Fruit fly (Drosophila melanogaster): ENCODE measurements around the gene CG31909.

CG31909 gene

dm6 chr2L:7281430-7281829, 24.1 kb downstream of the CG31909 start:
- TF ChIP-seq CG5204 (GFP tag; optimal IDR thresholded peaks at IDR 0.05), result peak; percentile 4
- TF ChIP-seq Hr96 (GFP tag; optimal IDR thresholded peaks at IDR 0.05), result peak; percentile 10
- peak; percentile 43 for TF ChIP-seq bab1 (GFP tag; optimal IDR thresholded peaks at IDR 0.05)
- TF ChIP-seq CG1620 (GFP tag; optimal IDR thresholded peaks at IDR 0.05), result peak; percentile 25
- TF ChIP-seq ovo (GFP tag; optimal IDR thresholded peaks at IDR 0.05), result no peak
- peak; percentile 37 for TF ChIP-seq toe (GFP tag; optimal IDR thresholded peaks at IDR 0.05)

DNA sequence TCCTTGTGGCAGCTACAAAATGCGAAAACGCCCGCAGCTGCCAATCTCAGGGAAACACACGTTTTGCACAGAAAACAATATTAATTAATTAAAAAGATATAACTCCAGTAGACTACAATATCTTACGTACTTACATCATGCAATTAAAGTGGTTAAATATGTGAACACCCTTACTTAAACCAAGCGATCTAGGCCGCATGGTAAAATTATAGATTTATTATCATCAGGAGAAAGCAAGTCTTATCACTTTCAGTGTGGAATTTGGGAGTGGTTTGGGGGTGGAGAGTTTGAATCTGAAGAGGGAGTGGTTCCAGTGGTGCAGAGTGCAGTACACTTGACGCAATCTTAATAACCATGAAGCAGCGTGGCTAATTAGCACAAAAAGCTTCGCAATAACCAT, 24.8 kb downstream of the CG31909 start:
- TF ChIP-seq CG5204 (GFP tag; optimal IDR thresholded peaks at IDR 0.05), result no peak

- TF ChIP-seq cic (GFP tag; optimal IDR thresholded peaks at IDR 0.05) (no peak), CG14711 (tag; optimal IDR thresholded peaks at IDR 0.05) (no peak), ovo (GFP tag; optimal IDR thresholded peaks at IDR 0.05) (no peak), CG7045 (GFP tag; optimal IDR thresholded peaks at IDR 0.05) (no peak), CG11617 (GFP tag; optimal IDR thresholded peaks at IDR 0.05) (no peak), cnc (optimal IDR thresholded peaks at IDR 0.05) (no peak), tj (GFP tag; optimal IDR thresholded peaks at IDR 0.05) (no peak), CG5204 (GFP tag; optimal IDR thresholded peaks at IDR 0.05) (no peak), CG12768 (GFP tag; optimal IDR thresholded peaks at IDR 0.05) (no peak), CG7101 (tag; optimal IDR thresholded peaks at IDR 0.05) (no peak), pad (GFP tag; optimal IDR thresholded peaks at IDR 0.05) (no peak), kay (GFP tag; ENCODE audit: borderline replicate concordance) (no peak), Hr96 (GFP tag; optimal IDR thresholded peaks at IDR 0.05) (no peak), Mnt (GFP tag; optimal IDR thresholded peaks at IDR 0.05) (no peak), toe (GFP tag; optimal IDR thresholded peaks at IDR 0.05) (no peak), CG1620 (GFP tag; optimal IDR thresholded peaks at IDR 0.05) (no peak)
These were observed 26.8 kb downstream of the CG31909 start for dm6 chr2L:7284121-7284520.

- TF ChIP-seq bab1 (GFP tag; optimal IDR thresholded peaks at IDR 0.05) (no peak), cnc (optimal IDR thresholded peaks at IDR 0.05) (no peak), cic (GFP tag; optimal IDR thresholded peaks at IDR 0.05) (no peak), CG12768 (GFP tag; optimal IDR thresholded peaks at IDR 0.05) (no peak), CG1620 (GFP tag; optimal IDR thresholded peaks at IDR 0.05) (no peak), pad (GFP tag; optimal IDR thresholded peaks at IDR 0.05) (no peak), CG11617 (GFP tag; optimal IDR thresholded peaks at IDR 0.05) (no peak), ovo (GFP tag; optimal IDR thresholded peaks at IDR 0.05) (no peak), CG7045 (GFP tag; optimal IDR thresholded peaks at IDR 0.05) (no peak), toe (GFP tag; optimal IDR thresholded peaks at IDR 0.05) (no peak), Hr96 (GFP tag; optimal IDR thresholded peaks at IDR 0.05) (no peak), CG33017 (tag; optimal IDR thresholded peaks at IDR 0.05) (no peak), kay (GFP tag; ENCODE audit: borderline replicate concordance) (no peak), CG5204 (GFP tag; optimal IDR thresholded peaks at IDR 0.05) (no peak), tj (GFP tag; optimal IDR thresholded peaks at IDR 0.05) (no peak), CG14711 (tag; optimal IDR thresholded peaks at IDR 0.05) (no peak), Clk (GFP tag; optimal IDR thresholded peaks at IDR 0.05) (no peak)
These were observed 27.5 kb downstream of the CG31909 start for dm6 chr2L:7284791-7285190.

DNA sequence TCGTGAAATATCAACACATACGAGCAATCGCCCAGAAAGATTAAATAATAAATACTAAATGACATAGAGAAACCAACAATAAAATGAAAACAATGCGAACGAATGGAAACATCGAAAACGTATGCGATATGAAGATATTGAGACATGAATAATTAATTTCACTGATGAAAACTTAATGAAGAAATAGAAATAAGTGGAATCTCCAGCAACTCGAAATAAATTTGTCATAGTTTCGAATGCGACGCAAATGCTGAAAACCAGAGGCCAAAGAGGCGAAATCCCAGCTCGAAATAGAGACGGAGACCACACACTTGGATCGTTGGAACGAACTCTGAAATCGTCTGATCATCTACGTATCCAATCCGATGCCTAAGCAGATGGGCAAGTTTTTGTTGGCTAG, 28.6 kb downstream of the CG31909 start:
- no peak for TF ChIP-seq CG14711 (tag; optimal IDR thresholded peaks at IDR 0.05)
- no peak for TF ChIP-seq CG12768 (GFP tag; optimal IDR thresholded peaks at IDR 0.05)
- TF ChIP-seq Mnt (GFP tag; optimal IDR thresholded peaks at IDR 0.05), result no peak
- no peak for TF ChIP-seq Hr96 (GFP tag; optimal IDR thresholded peaks at IDR 0.05)
- no peak for TF ChIP-seq toe (GFP tag; optimal IDR thresholded peaks at IDR 0.05)
- TF ChIP-seq tj (GFP tag; optimal IDR thresholded peaks at IDR 0.05), result no peak
- TF ChIP-seq CG1620 (GFP tag; optimal IDR thresholded peaks at IDR 0.05), result no peak
- TF ChIP-seq kay (GFP tag; ENCODE audit: borderline replicate concordance), result no peak
- TF ChIP-seq pad (GFP tag; optimal IDR thresholded peaks at IDR 0.05), result no peak
- no peak for TF ChIP-seq bab1 (GFP tag; optimal IDR thresholded peaks at IDR 0.05)
- TF ChIP-seq Crg-1 (GFP tag; optimal IDR thresholded peaks at IDR 0.05), result no peak
- no peak for TF ChIP-seq cic (GFP tag; optimal IDR thresholded peaks at IDR 0.05)
- no peak for TF ChIP-seq CG7101 (tag; optimal IDR thresholded peaks at IDR 0.05)
- TF ChIP-seq ovo (GFP tag; optimal IDR thresholded peaks at IDR 0.05), result no peak
- no peak for TF ChIP-seq Clk (GFP tag; optimal IDR thresholded peaks at IDR 0.05)
- no peak for TF ChIP-seq CG5204 (GFP tag; optimal IDR thresholded peaks at IDR 0.05)
- TF ChIP-seq CG11617 (GFP tag; optimal IDR thresholded peaks at IDR 0.05), result no peak
- no peak for TF ChIP-seq CG33017 (tag; optimal IDR thresholded peaks at IDR 0.05)
- TF ChIP-seq cnc (optimal IDR thresholded peaks at IDR 0.05), result no peak

DNA sequence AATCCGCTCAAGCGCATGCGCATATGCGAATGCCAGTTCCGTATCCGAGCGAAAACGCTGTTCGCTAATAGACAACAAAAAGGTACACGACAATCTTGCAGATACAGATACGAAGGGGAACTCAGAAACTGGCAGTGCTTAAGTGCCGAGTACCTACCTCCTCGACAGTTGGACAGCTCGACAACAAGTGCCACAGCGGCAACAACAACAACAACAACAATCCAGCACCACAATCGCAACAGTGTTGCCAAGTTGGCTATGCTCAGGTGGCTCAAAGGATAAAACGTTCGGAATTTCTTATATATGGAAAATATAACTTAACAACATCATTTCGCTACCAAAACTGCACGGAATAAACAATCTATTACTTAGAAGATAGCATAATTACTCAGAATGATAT, 32.6 kb downstream of the CG31909 start:
- TF ChIP-seq Crg-1 (GFP tag; optimal IDR thresholded peaks at IDR 0.05), result no peak
- no peak for TF ChIP-seq Mnt (GFP tag; optimal IDR thresholded peaks at IDR 0.05)
- no peak for TF ChIP-seq CG33017 (tag; optimal IDR thresholded peaks at IDR 0.05)
- no peak for TF ChIP-seq cnc (optimal IDR thresholded peaks at IDR 0.05)
- TF ChIP-seq CG14711 (tag; optimal IDR thresholded peaks at IDR 0.05), result no peak
- no peak for TF ChIP-seq CG12768 (GFP tag; optimal IDR thresholded peaks at IDR 0.05)
- TF ChIP-seq bab1 (GFP tag; optimal IDR thresholded peaks at IDR 0.05), result no peak
- no peak for TF ChIP-seq CG11617 (GFP tag; optimal IDR thresholded peaks at IDR 0.05)
- TF ChIP-seq CG1620 (GFP tag; optimal IDR thresholded peaks at IDR 0.05), result no peak
- no peak for TF ChIP-seq kay (GFP tag; ENCODE audit: borderline replicate concordance)
- no peak for TF ChIP-seq tj (GFP tag; optimal IDR thresholded peaks at IDR 0.05)
- TF ChIP-seq CG5204 (GFP tag; optimal IDR thresholded peaks at IDR 0.05), result no peak
- TF ChIP-seq cic (GFP tag; optimal IDR thresholded peaks at IDR 0.05), result no peak
- no peak for TF ChIP-seq ovo (GFP tag; optimal IDR thresholded peaks at IDR 0.05)
- TF ChIP-seq CG7045 (GFP tag; optimal IDR thresholded peaks at IDR 0.05), result no peak
- TF ChIP-seq pad (GFP tag; optimal IDR thresholded peaks at IDR 0.05), result no peak
- TF ChIP-seq Hr96 (GFP tag; optimal IDR thresholded peaks at IDR 0.05), result no peak
- TF ChIP-seq Clk (GFP tag; optimal IDR thresholded peaks at IDR 0.05), result no peak
- no peak for TF ChIP-seq CG7101 (tag; optimal IDR thresholded peaks at IDR 0.05)

Data from whole organism, adult.